Worm (Caenorhabditis elegans) whole organism, L1 larva: ENCODE measurements around the gene mct-3.

ENCODE experiments used
- aha-1 ChIP-seq: fragments of 150-350 bp; optimal IDR thresholded peaks from 2 replicates; lab custom pipeline; 2014; ENCODE audit warnings: missing biosample characterization, missing genetic modification characterization
- ceh-82 ChIP-seq, 3 experiments: fragments of 150-350 bp in 1 of 3; sonication (generic microtip) in 2 of 3; optimal IDR thresholded peaks; 2 replicates each; lab custom pipeline; 2014 to 2017; ENCODE audit warnings: missing biosample characterization in 3 of 3, missing genetic modification characterization in 3 of 3
- jun-1 ChIP-seq: fragments of 150-350 bp; optimal IDR thresholded peaks from 2 replicates; lab custom pipeline; 2014; ENCODE audit warnings: missing biosample characterization, missing genetic modification reagents, missing genetic modification characterization
- mdl-1 ChIP-seq, 2 experiments: fragments of 150-350 bp; optimal IDR thresholded peaks; 2 replicates each; lab custom pipeline; 2014 to 2017; ENCODE audit warnings: missing biosample characterization in 2 of 2, missing genetic modification characterization in 2 of 2, inconsistent platforms in 1 of 2
- snpc-4 ChIP-seq: fragments of 150-350 bp; optimal IDR thresholded peaks from 2 replicates; lab custom pipeline; 2014; ENCODE audit warnings: missing biosample characterization, missing genetic modification characterization

- TF ChIP-seq snpc-4 (tag; lab: Kevin White, UChicago) (no peak), mdl-1 (tag; optimal IDR thresholded peaks at IDR 0.05; lab: Kevin White, UChicago) (no peak), aha-1 (tag; lab: Kevin White, UChicago) (no peak), jun-1 (no peak), ceh-82 (tag; optimal IDR thresholded peaks at IDR 0.05; lab: Kevin White, UChicago) (no peak)
Observed at ce11 chrX:13852606-13853005, at the start of gene mct-3.
